Fruit fly (Drosophila melanogaster) S2 (cell line): Measurements from ENCODE around the gene I-2.

Experiments
- CG8478 ChIP-seq: fragments of >200 bp; optimal IDR thresholded peaks from 2 replicates; lab custom pipeline; 2018
- CTCF ChIP-seq, 2 experiments: fragments of >200 bp; optimal IDR thresholded peaks; 2 replicates each; lab custom pipeline; 2018

DNA sequence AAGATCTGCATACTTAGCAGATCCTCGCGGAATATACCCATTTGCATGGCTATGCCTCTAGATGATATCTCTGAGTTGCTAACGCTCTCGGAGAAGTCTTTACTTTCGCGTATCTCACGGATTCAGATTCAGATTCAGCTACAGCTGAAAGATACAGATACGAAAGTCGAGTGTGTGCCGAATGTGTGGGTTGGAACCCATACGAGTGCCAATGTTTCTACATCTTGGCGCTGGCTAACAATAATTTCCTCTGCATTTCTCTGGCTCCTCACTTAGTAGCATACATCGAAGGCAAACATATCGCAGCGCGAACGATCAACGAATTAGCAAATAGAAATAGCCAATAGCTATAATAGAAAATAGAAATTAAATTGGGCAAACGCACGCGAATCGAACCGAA lies 7.5 kb downstream of the I-2 start:
- TF ChIP-seq CTCF (optimal IDR thresholded peaks at IDR 0.05; lab: Kevin White, UChicago) (no peak), CG8478 (lab: Kevin White, UChicago) (no peak)
